Worm (Caenorhabditis elegans) whole organism, L2 larva: ENCODE measurements around the gene sdz-37.

ENCODE experiments used
- egl-27 ChIP-seq: sonication (generic microtip); optimal IDR thresholded peaks from 3 replicates; lab custom pipeline; 2017; ENCODE audit warnings: missing biosample characterization, missing genetic modification reagents, missing genetic modification characterization
- lin-13 ChIP-seq: fragments of 150-350 bp; optimal IDR thresholded peaks from 2 replicates; lab custom pipeline; 2014; ENCODE audit warnings: missing biosample characterization, missing genetic modification reagents, missing genetic modification characterization
- lin-39 ChIP-seq: fragments of 150-350 bp; optimal IDR thresholded peaks from 2 replicates; lab custom pipeline; 2014; ENCODE audit warnings: missing biosample characterization, missing genetic modification reagents, missing genetic modification characterization
- nhr-12 ChIP-seq: fragments of 150-350 bp; optimal IDR thresholded peaks from 2 replicates; lab custom pipeline; 2014; ENCODE audit warnings: missing biosample characterization, missing genetic modification characterization
- nhr-129 ChIP-seq: fragments of 150-350 bp; optimal IDR thresholded peaks from 2 replicates; lab custom pipeline; 2014; ENCODE audit warnings: missing biosample characterization, missing genetic modification characterization
- nhr-23 ChIP-seq: fragments of 150-350 bp; optimal IDR thresholded peaks from 2 replicates; lab custom pipeline; 2014; ENCODE audit warnings: missing biosample characterization, missing genetic modification reagents, missing genetic modification characterization
- skn-1 ChIP-seq: sonication (generic microtip); optimal IDR thresholded peaks from 2 replicates; lab custom pipeline; 2017; ENCODE audit warnings: missing biosample characterization, missing genetic modification characterization

Gene sdz-37

DNA sequence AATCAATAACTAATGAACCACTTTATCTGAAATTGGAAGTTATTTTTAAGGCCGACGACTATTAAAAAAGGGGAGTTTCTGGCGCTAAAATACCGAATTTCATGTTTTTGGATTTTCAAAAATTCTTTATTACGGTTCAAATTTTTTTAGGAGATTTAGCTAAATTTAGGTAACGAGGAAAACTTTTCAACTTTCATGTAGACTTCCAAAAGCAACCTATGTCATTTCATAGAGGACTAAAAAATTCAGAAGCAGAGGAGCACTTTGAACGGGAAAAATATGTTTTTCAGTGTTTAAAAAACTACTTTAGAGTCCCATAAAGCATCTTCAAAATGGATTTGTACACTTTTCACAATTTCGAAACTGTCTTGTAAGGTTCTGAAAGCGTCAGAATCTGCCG, 48.7 kb downstream of the sdz-37 start:
- TF ChIP-seq nhr-23 (tag; lab: Kevin White, UChicago) (no peak), lin-39 (tag; lab: Kevin White, UChicago) (no peak), egl-27 (tag; lab: Kevin White, UChicago) (no peak), nhr-129 (no peak), skn-1 (tag; lab: Kevin White, UChicago) (no peak), lin-13 (no peak), nhr-12 (tag; lab: Kevin White, UChicago) (no peak)
